Worm (Caenorhabditis elegans) whole organism, L3 larva: ENCODE data around the gene fbxc-53.

Experiments
- elt-1 ChIP-seq: fragments of 150-350 bp; optimal IDR thresholded peaks from 2 replicates; lab custom pipeline; 2014; ENCODE audit warnings: missing biosample characterization, missing genetic modification characterization
- elt-2 ChIP-seq: sonication (generic microtip); optimal IDR thresholded peaks from 2 replicates; lab custom pipeline; 2016; ENCODE audit warnings: missing genetic modification reagents, mild to moderate bottlenecking, missing genetic modification characterization, missing compliant biosample characterization
- lin-39 ChIP-seq: fragments of 150-350 bp; optimal IDR thresholded peaks from 2 replicates; lab custom pipeline; 2018; ENCODE audit warnings: missing biosample characterization, missing genetic modification reagents, missing genetic modification characterization
- nhr-237 ChIP-seq: fragments of 150-350 bp; optimal IDR thresholded peaks from 2 replicates; lab custom pipeline; 2014; ENCODE audit warnings: missing biosample characterization, missing genetic modification characterization
- nhr-43 ChIP-seq: sonication (generic microtip); optimal IDR thresholded peaks from 2 replicates; lab custom pipeline; 2016; ENCODE audit warnings: mild to moderate bottlenecking, missing genetic modification characterization, missing compliant biosample characterization; ENCODE audit not compliant: poor library complexity, severe bottlenecking
- nhr-77 ChIP-seq: fragments of 150-350 bp; optimal IDR thresholded peaks from 2 replicates; lab custom pipeline; 2014; ENCODE audit warnings: missing biosample characterization, missing genetic modification characterization
- ztf-11 ChIP-seq: fragments of 150-350 bp; optimal IDR thresholded peaks from 2 replicates; lab custom pipeline; 2014; ENCODE audit warnings: missing biosample characterization, missing genetic modification characterization

- TF ChIP-seq ztf-11 (tag; lab: Kevin White, UChicago) (no peak), elt-2 (tag; lab: Kevin White, UChicago) (no peak), nhr-237 (tag; lab: Kevin White, UChicago) (no peak), lin-39 (tag; lab: Kevin White, UChicago) (no peak), nhr-77 (tag; lab: Kevin White, UChicago) (no peak), elt-1 (tag; lab: Kevin White, UChicago) (no peak), nhr-43 (no peak)
Observed at ce11 chrII:3731723-3732122, 20.6 kb downstream of the fbxc-53 start, which contains the start of the genes sdz-12 and bath-31.
